Fruit fly (Drosophila melanogaster) whole organism, prepupa: ENCODE measurements around the gene ArfGAP1.

ENCODE experiments used
- CG10669 ChIP-seq: fragments of 200-800 bp; sonication (Bioruptor generic); optimal IDR thresholded peaks from 3 replicates; lab custom pipeline; 2018; ENCODE audit warnings: missing biosample characterization, mild to moderate bottlenecking, missing genetic modification characterization, moderate library complexity
- CG11294 ChIP-seq: fragments of 200-800 bp; sonication (Bioruptor generic); IDR thresholded peaks from 2 replicates; pipeline ENCODE4 v1.3.6; 2022; ENCODE audit warnings: missing biosample characterization, missing genetic modification characterization
- CG11762 ChIP-seq: fragments of 200-800 bp; sonication (Bioruptor generic); optimal IDR thresholded peaks from 3 replicates; lab custom pipeline; 2016; ENCODE audit warnings: missing biosample characterization, missing genetic modification characterization; ENCODE audit not compliant: insufficient read depth
- CG11902 ChIP-seq: fragments of 200-800 bp; sonication (Bioruptor generic); optimal IDR thresholded peaks from 3 replicates; lab custom pipeline; 2016; ENCODE audit warnings: missing biosample characterization, missing genetic modification characterization
- CG15336 ChIP-seq: fragments of 200-800 bp; sonication (Bioruptor generic); IDR thresholded peaks from 2 replicates; pipeline ENCODE4 v1.3.6; 2022; ENCODE audit warnings: missing biosample characterization, missing genetic modification characterization
- CG16779 ChIP-seq: fragments of 200-800 bp; sonication (Bioruptor generic); optimal IDR thresholded peaks from 3 replicates; lab custom pipeline; 2017; ENCODE audit warnings: missing biosample characterization, mild to moderate bottlenecking, missing genetic modification characterization
- CG3032 ChIP-seq: fragments of 200-800 bp; optimal IDR thresholded peaks from 2 replicates; lab custom pipeline; 2019; ENCODE audit warnings: missing biosample characterization, mild to moderate bottlenecking, missing genetic modification characterization, moderate library complexity
- CG31627 ChIP-seq: fragments of 200-800 bp; sonication (Bioruptor generic); optimal IDR thresholded peaks from 3 replicates; lab custom pipeline; 2016; ENCODE audit warnings: missing biosample characterization, missing genetic modification characterization
- CG32006 ChIP-seq: fragments of 200-800 bp; sonication (Bioruptor generic); optimal IDR thresholded peaks from 3 replicates; lab custom pipeline; 2017; ENCODE audit warnings: missing biosample characterization, mild to moderate bottlenecking, missing genetic modification characterization
- CG34406 ChIP-seq: fragments of 200-800 bp; sonication (Bioruptor generic); optimal IDR thresholded peaks from 3 replicates; lab custom pipeline; 2016; ENCODE audit warnings: missing biosample characterization, missing genetic modification characterization
- CG3919 ChIP-seq: fragments of 200-800 bp; sonication (Bioruptor generic); optimal IDR thresholded peaks from 3 replicates; lab custom pipeline; 2016; ENCODE audit warnings: missing biosample characterization, missing genetic modification characterization
- CG6163 ChIP-seq: fragments of 200-800 bp; sonication (Bioruptor generic); IDR thresholded peaks from 3 replicates; pipeline ENCODE4 v1.3.6; 2022; ENCODE audit warnings: missing biosample characterization, missing genetic modification characterization
- CG6276 ChIP-seq: fragments of 200-800 bp; sonication (Bioruptor generic); optimal IDR thresholded peaks from 2 replicates; lab custom pipeline; 2017; ENCODE audit warnings: missing biosample characterization, mild to moderate bottlenecking, missing genetic modification characterization
- CG6792 ChIP-seq: fragments of 200-800 bp; sonication (Bioruptor generic); optimal IDR thresholded peaks from 3 replicates; lab custom pipeline; 2016; ENCODE audit warnings: missing biosample characterization, missing genetic modification characterization
- CG6808 ChIP-seq: fragments of 200-800 bp; sonication (Bioruptor generic); optimal IDR thresholded peaks from 3 replicates; lab custom pipeline; 2017; ENCODE audit warnings: missing biosample characterization, missing genetic modification characterization, mild to moderate bottlenecking, moderate library complexity, missing genetic modification reagents
- CG7368 ChIP-seq: fragments of 200-800 bp; sonication (Bioruptor generic); optimal IDR thresholded peaks from 3 replicates; lab custom pipeline; 2016; ENCODE audit warnings: missing biosample characterization, missing genetic modification characterization
- CG8319 ChIP-seq: fragments of 200-800 bp; sonication (Bioruptor generic); optimal IDR thresholded peaks from 3 replicates; lab custom pipeline; 2016; ENCODE audit warnings: missing biosample characterization, missing genetic modification characterization
- CG9139 ChIP-seq: fragments of 200-800 bp; sonication (Bioruptor generic); optimal IDR thresholded peaks from 3 replicates; lab custom pipeline; 2017; ENCODE audit warnings: missing biosample characterization, mild to moderate bottlenecking, missing genetic modification characterization
- Eip75B ChIP-seq: fragments of 200-800 bp; sonication (Bioruptor generic); optimal IDR thresholded peaks from 3 replicates; lab custom pipeline; 2016; ENCODE audit warnings: missing biosample characterization, missing genetic modification characterization
- Eip78C ChIP-seq: fragments of 200-800 bp; sonication (Bioruptor generic); peaks from one replicate; lab custom pipeline; 2016; ENCODE audit warnings: missing biosample characterization, missing genetic modification characterization
- Eip93F ChIP-seq: fragments of 200-800 bp; sonication (Bioruptor generic); optimal IDR thresholded peaks from 2 replicates; lab custom pipeline; 2016; ENCODE audit warnings: missing biosample characterization, mild to moderate bottlenecking, missing genetic modification characterization
- Ets96B ChIP-seq: fragments of 200-800 bp; optimal IDR thresholded peaks from 2 replicates; lab custom pipeline; 2019; ENCODE audit warnings: missing biosample characterization, mild to moderate bottlenecking, missing genetic modification characterization, moderate library complexity
- Gug ChIP-seq: fragments of 200-800 bp; sonication (Bioruptor generic); IDR thresholded peaks from 2 replicates; pipeline ENCODE4 v1.3.6; 2022; ENCODE audit warnings: missing biosample characterization, missing genetic modification characterization
- Hr38 ChIP-seq: sonication (Bioruptor generic); optimal IDR thresholded peaks from 2 replicates; lab custom pipeline; 2016; ENCODE audit warnings: missing biosample characterization, missing genetic modification characterization
- Hr4 ChIP-seq: fragments of 200-800 bp; sonication (Bioruptor generic); optimal IDR thresholded peaks from 3 replicates; lab custom pipeline; 2016; ENCODE audit warnings: missing biosample characterization, missing genetic modification characterization
- Lpt ChIP-seq: fragments of 200-800 bp; sonication (Bioruptor generic); optimal IDR thresholded peaks from 3 replicates; lab custom pipeline; 2016; ENCODE audit warnings: missing biosample characterization, missing genetic modification characterization
- Met ChIP-seq: fragments of 200-800 bp; sonication (Bioruptor generic); optimal IDR thresholded peaks from 3 replicates; lab custom pipeline; 2016; ENCODE audit warnings: missing biosample characterization, missing genetic modification characterization
- OdsH ChIP-seq: fragments of 200-800 bp; sonication (Bioruptor generic); optimal IDR thresholded peaks from 3 replicates; lab custom pipeline; 2016; ENCODE audit warnings: missing biosample characterization, missing genetic modification characterization
- Smox ChIP-seq: fragments of 200-800 bp; sonication (Bioruptor generic); optimal IDR thresholded peaks from 3 replicates; lab custom pipeline; 2016; ENCODE audit warnings: missing biosample characterization, missing genetic modification characterization
- Sox102F ChIP-seq: fragments of 200-800 bp; sonication (Bioruptor generic); optimal IDR thresholded peaks from 2 replicates; lab custom pipeline; 2016; ENCODE audit warnings: missing biosample characterization, mild to moderate bottlenecking, missing genetic modification characterization
- Sox14 ChIP-seq: fragments of 200-800 bp; sonication (Bioruptor generic); optimal IDR thresholded peaks from 3 replicates; lab custom pipeline; 2016; ENCODE audit warnings: missing biosample characterization, missing genetic modification characterization
- achi ChIP-seq: fragments of 200-800 bp; sonication (Bioruptor generic); optimal IDR thresholded peaks from 3 replicates; lab custom pipeline; 2016; ENCODE audit warnings: missing biosample characterization, missing genetic modification characterization
- cyc ChIP-seq: fragments of 200-800 bp; sonication (Bioruptor generic); optimal IDR thresholded peaks from 3 replicates; lab custom pipeline; 2016; ENCODE audit warnings: missing biosample characterization, missing genetic modification characterization
- dac ChIP-seq: fragments of 200-800 bp; sonication (Bioruptor generic); optimal IDR thresholded peaks from 2 replicates; lab custom pipeline; 2017; ENCODE audit warnings: missing biosample characterization, mild to moderate bottlenecking, missing genetic modification characterization
- dsx ChIP-seq: fragments of 200-800 bp; optimal IDR thresholded peaks from 3 replicates; lab custom pipeline; 2019; ENCODE audit warnings: missing biosample characterization, mild to moderate bottlenecking, missing genetic modification characterization, moderate library complexity; ENCODE audit not compliant: poor library complexity, severe bottlenecking
- eg ChIP-seq: fragments of 200-800 bp; sonication (Bioruptor generic); IDR thresholded peaks from 3 replicates; pipeline ENCODE4 v1.3.6; 2022; ENCODE audit warnings: missing biosample characterization, missing genetic modification characterization
- fd85E ChIP-seq: fragments of 200-800 bp; sonication (Bioruptor generic); optimal IDR thresholded peaks from 3 replicates; lab custom pipeline; 2016; ENCODE audit warnings: missing biosample characterization, missing genetic modification characterization
- fkh ChIP-seq: fragments of 200-800 bp; sonication (Bioruptor generic); optimal IDR thresholded peaks from 3 replicates; lab custom pipeline; 2017; ENCODE audit warnings: missing biosample characterization, mild to moderate bottlenecking, missing genetic modification characterization, moderate library complexity
- lz ChIP-seq: fragments of 200-800 bp; sonication (Bioruptor generic); optimal IDR thresholded peaks from 3 replicates; lab custom pipeline; 2016; ENCODE audit warnings: missing biosample characterization, missing genetic modification characterization
- net ChIP-seq: fragments of 200-800 bp; sonication (Bioruptor generic); optimal IDR thresholded peaks from 3 replicates; lab custom pipeline; 2016; ENCODE audit warnings: missing biosample characterization, missing genetic modification characterization
- pdm3 ChIP-seq: fragments of 200-800 bp; sonication (Bioruptor generic); optimal IDR thresholded peaks from 3 replicates; lab custom pipeline; 2016; ENCODE audit warnings: missing biosample characterization, missing genetic modification characterization
- salr ChIP-seq, 2 experiments: fragments of 200-800 bp; sonication (Bioruptor generic); optimal IDR thresholded peaks; 3 replicates each; lab custom pipeline; 2016 to 2018; ENCODE audit warnings: missing biosample characterization in 2 of 2, missing genetic modification characterization in 2 of 2, mild to moderate bottlenecking in 1 of 2
- spab ChIP-seq: fragments of 200-800 bp; sonication (Bioruptor generic); optimal IDR thresholded peaks from 2 replicates; lab custom pipeline; 2017; ENCODE audit warnings: missing biosample characterization, mild to moderate bottlenecking, missing genetic modification characterization, missing genetic modification reagents
- ss ChIP-seq, 2 experiments: fragments of 200-800 bp; sonication (Bioruptor generic); optimal IDR thresholded peaks; 2 replicates in 1 of 2; 3 replicates in 1 of 2; lab custom pipeline; 2017 to 2018; ENCODE audit warnings: mild to moderate bottlenecking in 2 of 2, missing biosample characterization in 2 of 2, missing genetic modification characterization in 2 of 2, moderate library complexity in 1 of 2
- svp ChIP-seq: fragments of 200-800 bp; sonication (Bioruptor generic); peaks from one replicate; lab custom pipeline; 2016; ENCODE audit warnings: missing biosample characterization, missing genetic modification characterization
- topi ChIP-seq: fragments of 200-800 bp; sonication (Bioruptor generic); optimal IDR thresholded peaks from 3 replicates; lab custom pipeline; 2016; ENCODE audit warnings: missing biosample characterization, missing genetic modification characterization
- vri ChIP-seq: fragments of 200-800 bp; sonication (Bioruptor generic); optimal IDR thresholded peaks from 3 replicates; lab custom pipeline; 2016; ENCODE audit warnings: missing biosample characterization, mild to moderate bottlenecking, missing genetic modification characterization

Gene ArfGAP1

DNA sequence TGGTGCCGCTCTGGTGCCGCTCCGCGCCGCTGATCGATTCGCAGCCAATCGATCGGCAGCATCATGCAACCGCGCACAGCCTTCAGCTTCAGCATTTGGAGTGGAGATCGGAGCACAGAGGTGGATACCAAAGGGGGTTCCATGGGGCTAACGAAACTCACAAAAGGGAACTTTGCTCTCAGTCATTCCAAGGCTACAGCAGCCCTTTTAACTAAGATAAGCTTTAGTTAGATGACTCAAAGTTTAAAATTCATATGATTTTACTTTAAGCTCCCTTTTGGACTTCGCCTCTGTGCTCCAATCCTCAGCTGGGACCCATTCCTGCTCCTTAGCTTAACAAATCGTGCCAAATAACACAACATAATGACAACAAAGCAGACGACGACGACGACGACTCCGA is 3.1 kb upstream of the ArfGAP1 start (continued):
- TF ChIP-seq Gug: no peak
- TF ChIP-seq CG10669 (GFP tag; lab: Kevin White, UChicago): peak; percentile 41
- no peak for TF ChIP-seq pdm3 (GFP tag; lab: Kevin White, UChicago)
- no peak for TF ChIP-seq CG6276 (GFP tag; lab: Kevin White, UChicago)
- no peak for TF ChIP-seq fd85E (GFP tag; lab: Kevin White, UChicago)
- no peak for TF ChIP-seq CG11762 (GFP tag; lab: Kevin White, UChicago)
- no peak for TF ChIP-seq salr (GFP tag; optimal IDR thresholded peaks at IDR 0.05; lab: Kevin White, UChicago)
- peak; percentile 25 for TF ChIP-seq dsx (GFP tag; lab: Kevin White, UChicago)
- no peak for TF ChIP-seq Hr4
- peak; percentile 80 for TF ChIP-seq Eip78C
- TF ChIP-seq lz (GFP tag; lab: Kevin White, UChicago): peak; percentile 28
- no peak for TF ChIP-seq CG7368
- no peak for TF ChIP-seq CG6808 (GFP tag; lab: Kevin White, UChicago)
- no peak for TF ChIP-seq CG15336 (GFP tag; lab: Robert Waterston, UW)
- no peak for TF ChIP-seq Sox102F (GFP tag; lab: Kevin White, UChicago)
- TF ChIP-seq CG34406 (GFP tag; lab: Kevin White, UChicago): no peak
- no peak for TF ChIP-seq vri
- peak; percentile 16 for TF ChIP-seq CG9139 (GFP tag; lab: Kevin White, UChicago)
- TF ChIP-seq CG6163 (GFP tag; lab: Robert Waterston, UW): 0 out of 3 replicates have a peak, but pooled peaks have one; percentile 38
- no peak for TF ChIP-seq Ets96B (tag; lab: Kevin White, UChicago)
- TF ChIP-seq Eip93F (GFP tag; lab: Kevin White, UChicago): no peak
- TF ChIP-seq CG3032 (tag; lab: Kevin White, UChicago): peak; percentile 5
- no peak for TF ChIP-seq achi (GFP tag; lab: Kevin White, UChicago)
- TF ChIP-seq CG16779: no peak
- TF ChIP-seq spab: no peak
- no peak for TF ChIP-seq CG11902 (GFP tag; lab: Kevin White, UChicago)
- no peak for TF ChIP-seq svp
- TF ChIP-seq topi (GFP tag; lab: Kevin White, UChicago): peak; percentile 44
- peak; percentile 22 for TF ChIP-seq CG6792 (GFP tag; lab: Kevin White, UChicago)
- no peak for TF ChIP-seq Sox14 (GFP tag; lab: Kevin White, UChicago)
- TF ChIP-seq Smox (GFP tag; lab: Kevin White, UChicago): no peak
- peak; percentile 40 for TF ChIP-seq CG3919
- TF ChIP-seq dac (GFP tag; lab: Kevin White, UChicago): no peak
- TF ChIP-seq net (GFP tag; lab: Kevin White, UChicago): no peak
- no peak for TF ChIP-seq eg (GFP tag; lab: Robert Waterston, UW)
- TF ChIP-seq CG11294 (GFP tag; lab: Robert Waterston, UW): no peak
- TF ChIP-seq Eip75B (GFP tag; lab: Kevin White, UChicago): no peak
- TF ChIP-seq Hr38 (GFP tag; lab: Kevin White, UChicago): no peak
- TF ChIP-seq OdsH (GFP tag; lab: Kevin White, UChicago): no peak
- no peak for TF ChIP-seq CG32006 (GFP tag; lab: Kevin White, UChicago)
- peak; percentile 9 for TF ChIP-seq CG31627

DNA sequence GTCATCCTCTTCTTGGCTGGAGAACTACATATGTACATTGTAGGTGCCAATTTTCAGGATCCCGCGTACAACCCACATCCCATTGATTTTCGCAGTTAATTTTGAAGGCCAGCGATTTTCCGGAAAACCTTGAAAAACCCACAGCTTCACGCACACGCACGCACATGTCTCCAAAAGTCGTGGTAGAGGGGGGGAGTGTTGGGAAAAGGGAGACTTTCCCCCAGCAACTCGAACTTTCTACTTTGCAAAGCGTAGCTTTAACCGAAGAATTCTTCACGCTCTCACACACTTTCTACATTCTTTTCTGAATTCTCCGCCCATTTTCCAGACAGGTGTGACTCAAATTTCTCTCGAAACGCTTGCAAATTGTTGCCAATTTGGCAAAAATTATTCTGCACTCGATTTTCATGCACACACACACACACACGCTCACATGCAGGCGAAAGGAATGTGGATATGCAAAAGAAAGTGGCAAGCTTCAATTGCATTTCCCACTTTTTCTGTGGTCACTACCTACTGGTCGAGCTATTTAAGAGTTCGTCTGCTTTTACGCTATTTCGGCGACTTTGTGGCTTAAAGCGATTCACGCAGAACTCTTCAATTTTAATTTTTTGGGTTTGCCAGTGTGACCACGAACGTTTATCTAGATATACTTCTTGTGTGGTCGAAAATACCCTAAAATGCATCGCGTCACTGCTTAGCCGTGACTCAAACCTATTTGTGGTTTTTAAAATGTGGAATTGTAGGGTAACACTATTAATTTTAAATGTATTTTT is 3.0 kb downstream of the ArfGAP1 start, which contains the start of gene SCaMC:
TSS of gene SCaMC (minus strand) at position 654 of the 776 bp plus-strand sequence.
- TF ChIP-seq cyc (GFP tag; lab: Kevin White, UChicago) (no peak), CG32006 (GFP tag; lab: Kevin White, UChicago) (no peak), Lpt (GFP tag; lab: Kevin White, UChicago) (no peak), pdm3 (GFP tag; lab: Kevin White, UChicago) (no peak), lz (GFP tag; lab: Kevin White, UChicago) (no peak), CG16779 (no peak), dsx (GFP tag; lab: Kevin White, UChicago) (peak; percentile 21), fkh (GFP tag; lab: Kevin White, UChicago) (no peak), eg (GFP tag; lab: Robert Waterston, UW) (no peak), CG8319 (no peak), spab (no peak), Hr38 (GFP tag; lab: Kevin White, UChicago) (no peak), achi (GFP tag; lab: Kevin White, UChicago) (no peak), fd85E (GFP tag; lab: Kevin White, UChicago) (no peak), Eip78C (peak; percentile 70), svp (no peak), Met (GFP tag; lab: Kevin White, UChicago) (no peak), CG11294 (GFP tag; lab: Robert Waterston, UW) (no peak), ss (GFP tag; optimal IDR thresholded peaks at IDR 0.05; lab: Kevin White, UChicago) (peak in 1 of 2 experiments; percentile 10), CG10669 (GFP tag; lab: Kevin White, UChicago) (no peak), CG9139 (GFP tag; lab: Kevin White, UChicago) (no peak), Smox (GFP tag; lab: Kevin White, UChicago) (no peak), vri (no peak), Eip75B (GFP tag; lab: Kevin White, UChicago) (peak; percentile 3), net (GFP tag; lab: Kevin White, UChicago) (no peak), salr (GFP tag; optimal IDR thresholded peaks at IDR 0.05; lab: Kevin White, UChicago) (no peak)
